Worm (Caenorhabditis elegans): ENCODE results near the gene Y43F8B.18.

- no peak for TF ChIP-seq nhr-28 (tag; optimal IDR thresholded peaks at IDR 0.05)
- TF ChIP-seq unc-39 (tag; optimal IDR thresholded peaks at IDR 0.05): no peak
- TF ChIP-seq nhr-237 (tag; optimal IDR thresholded peaks at IDR 0.05): no peak
- TF ChIP-seq gei-8 (GFP tag; optimal IDR thresholded peaks at IDR 0.05): no peak
- no peak for TF ChIP-seq nhr-25 (tag; optimal IDR thresholded peaks at IDR 0.05; ENCODE audit: borderline replicate concordance, insufficient read depth)
- no peak for TF ChIP-seq lin-15B (tag; optimal IDR thresholded peaks at IDR 0.05)
- TF ChIP-seq mep-1 (tag; optimal IDR thresholded peaks at IDR 0.05): no peak
- no peak for TF ChIP-seq spr-1 (tag; optimal IDR thresholded peaks at IDR 0.05)
- no peak for TF ChIP-seq dve-1 (tag; optimal IDR thresholded peaks at IDR 0.05; ENCODE audit: insufficient read depth)
- TF ChIP-seq lin-39 (tag; optimal IDR thresholded peaks at IDR 0.05): no peak
- TF ChIP-seq aly-2 (tag; optimal IDR thresholded peaks at IDR 0.05): no peak
- no peak for TF ChIP-seq ztf-7 (tag; optimal IDR thresholded peaks at IDR 0.05)
- TF ChIP-seq mes-2 (tag; optimal IDR thresholded peaks at IDR 0.05; ENCODE audit: poor library complexity, severe bottlenecking): no peak
Measured at ce11 chrV:19462612-19463011, 23.2 kb upstream of the Y43F8B.18 start, which contains the start of gene Y43F8B.25.

All from whole organism, L4 larva.